Fruit fly (Drosophila melanogaster) whole organism, embryonic: ENCODE results near the gene CG34106.

Experiments
- Antp ChIP-seq: fragments of 200-800 bp; sonication (Bioruptor generic); optimal IDR thresholded peaks from 3 replicates; lab custom pipeline; 2016; ENCODE audit warnings: missing biosample characterization, missing genetic modification characterization
- CG10979 ChIP-seq: fragments of 200-800 bp; sonication (Bioruptor generic); optimal IDR thresholded peaks from 2 replicates; lab custom pipeline; 2018; ENCODE audit warnings: missing biosample characterization, mild to moderate bottlenecking, missing genetic modification characterization, moderate library complexity
- CG11504 ChIP-seq: fragments of 200-800 bp; sonication (Bioruptor generic); optimal IDR thresholded peaks from 3 replicates; lab custom pipeline; 2019; ENCODE audit warnings: missing biosample characterization, mild to moderate bottlenecking, missing genetic modification characterization, moderate library complexity
- CG12219 ChIP-seq: fragments of 200-800 bp; sonication (Bioruptor generic); optimal IDR thresholded peaks from 3 replicates; lab custom pipeline; 2018; ENCODE audit warnings: missing biosample characterization, mild to moderate bottlenecking, missing genetic modification characterization
- CG12942 ChIP-seq: fragments of 200-800 bp; sonication (Bioruptor generic); optimal IDR thresholded peaks from 3 replicates; lab custom pipeline; 2016; ENCODE audit warnings: missing biosample characterization, missing genetic modification characterization
- CG13424 ChIP-seq: fragments of 200-800 bp; sonication (Bioruptor generic); optimal IDR thresholded peaks from 2 replicates; lab custom pipeline; 2019; ENCODE audit warnings: missing biosample characterization, mild to moderate bottlenecking, missing genetic modification characterization, moderate library complexity
- CG13894 ChIP-seq: fragments of 200-800 bp; sonication (Bioruptor generic); optimal IDR thresholded peaks from 3 replicates; lab custom pipeline; 2018; ENCODE audit warnings: missing biosample characterization, mild to moderate bottlenecking, missing genetic modification characterization, moderate library complexity
- CG15269 ChIP-seq: fragments of 200-800 bp; sonication (Bioruptor generic); optimal IDR thresholded peaks from 2 replicates; lab custom pipeline; 2018; ENCODE audit warnings: missing biosample characterization, mild to moderate bottlenecking, missing genetic modification characterization, moderate library complexity
- CG15601 ChIP-seq: fragments of 200-800 bp; sonication (Bioruptor generic); optimal IDR thresholded peaks from 3 replicates; lab custom pipeline; 2019; ENCODE audit warnings: missing biosample characterization, mild to moderate bottlenecking, missing genetic modification characterization, moderate library complexity
- CG16779 ChIP-seq: fragments of 200-800 bp; sonication (Bioruptor generic); IDR thresholded peaks from 2 replicates; pipeline ENCODE4 v1.3.6; 2022; ENCODE audit warnings: missing biosample characterization, missing genetic modification characterization
- CG17359 ChIP-seq: fragments of 200-800 bp; sonication (Bioruptor generic); optimal IDR thresholded peaks from 3 replicates; lab custom pipeline; 2018; ENCODE audit warnings: missing biosample characterization, mild to moderate bottlenecking, missing genetic modification characterization, moderate library complexity
- CG18599 ChIP-seq: fragments of 200-800 bp; sonication (Bioruptor generic); optimal IDR thresholded peaks from 3 replicates; lab custom pipeline; 2017; ENCODE audit warnings: missing biosample characterization, missing genetic modification characterization, mild to moderate bottlenecking, moderate library complexity, missing genetic modification reagents
- CG2712 ChIP-seq: fragments of 200-800 bp; optimal IDR thresholded peaks from 3 replicates; lab custom pipeline; 2019; ENCODE audit warnings: missing biosample characterization, mild to moderate bottlenecking, missing genetic modification characterization, moderate library complexity
- CG32532 ChIP-seq: fragments of 200-800 bp; sonication (Bioruptor generic); IDR thresholded peaks from 2 replicates; pipeline ENCODE4 v1.3.6; 2022; ENCODE audit warnings: missing biosample characterization, missing genetic modification characterization
- CG4404 ChIP-seq: fragments of 200-800 bp; sonication (Bioruptor generic); IDR thresholded peaks from 2 replicates; pipeline ENCODE4 v1.3.6; 2022; ENCODE audit warnings: missing biosample characterization, missing genetic modification characterization
- CG4617 ChIP-seq: fragments of 200-800 bp; sonication (Bioruptor generic); optimal IDR thresholded peaks from 3 replicates; lab custom pipeline; 2016; ENCODE audit warnings: missing biosample characterization, missing genetic modification characterization, borderline replicate concordance
- CG6813 ChIP-seq: fragments of 200-800 bp; sonication (Bioruptor generic); optimal IDR thresholded peaks from 2 replicates; lab custom pipeline; 2017; ENCODE audit warnings: missing biosample characterization, missing genetic modification characterization, mild to moderate bottlenecking, moderate library complexity, missing genetic modification reagents
- CG8290 ChIP-seq, 3 experiments: fragments of 200-800 bp; sonication (Bioruptor generic); optimal IDR thresholded peaks; 2 replicates each; lab custom pipeline; 2016 to 2019; ENCODE audit warnings: missing biosample characterization in 3 of 3, missing genetic modification characterization in 3 of 3, mild to moderate bottlenecking in 2 of 3, moderate library complexity in 1 of 3
- CG8944 ChIP-seq: fragments of 200-800 bp; sonication (Bioruptor generic); optimal IDR thresholded peaks from 3 replicates; lab custom pipeline; 2016; ENCODE audit warnings: missing biosample characterization, missing genetic modification characterization
- CG9797 ChIP-seq: fragments of 200-800 bp; sonication (Bioruptor generic); optimal IDR thresholded peaks from 3 replicates; lab custom pipeline; 2018; ENCODE audit warnings: missing biosample characterization, mild to moderate bottlenecking, missing genetic modification characterization
- CG9817 ChIP-seq: fragments of 200-800 bp; sonication (Bioruptor generic); optimal IDR thresholded peaks from 2 replicates; lab custom pipeline; 2018; ENCODE audit warnings: missing biosample characterization, mild to moderate bottlenecking, missing genetic modification characterization, moderate library complexity
- CG9932 ChIP-seq: fragments of 200-800 bp; sonication (Bioruptor generic); IDR thresholded peaks from 2 replicates; pipeline ENCODE4 v1.3.6; 2022; ENCODE audit warnings: missing biosample characterization, missing genetic modification characterization
- CoRest ChIP-seq: fragments of 200-800 bp; sonication (Bioruptor generic); optimal IDR thresholded peaks from 3 replicates; lab custom pipeline; 2018; ENCODE audit warnings: missing biosample characterization, mild to moderate bottlenecking, missing genetic modification characterization, moderate library complexity
- Doc3 ChIP-seq: fragments of 200-800 bp; sonication (Bioruptor generic); IDR thresholded peaks from 3 replicates; pipeline ENCODE4 v1.3.6; 2022; ENCODE audit warnings: missing biosample characterization, missing genetic modification characterization; ENCODE audit not compliant: partially characterized antibody
- Ets65A ChIP-seq: fragments of 200-800 bp; sonication (Bioruptor generic); peaks from one replicate; lab custom pipeline; 2016; ENCODE audit warnings: missing biosample characterization, missing genetic modification characterization
- Fer1 ChIP-seq: fragments of 200-800 bp; sonication (Bioruptor generic); optimal IDR thresholded peaks from 2 replicates; lab custom pipeline; 2017; ENCODE audit warnings: missing biosample characterization, mild to moderate bottlenecking, missing genetic modification characterization
- HLH3B ChIP-seq: fragments of 200-800 bp; sonication (Bioruptor generic); IDR thresholded peaks from 2 replicates; pipeline ENCODE4 v1.3.6; 2022; ENCODE audit warnings: missing biosample characterization, missing genetic modification characterization
- Med ChIP-seq: fragments of 200-800 bp; sonication (Bioruptor generic); peaks from one replicate; lab custom pipeline; 2016; ENCODE audit warnings: missing biosample characterization, missing genetic modification characterization, mild to moderate bottlenecking, inconsistent platforms, moderate library complexity
- Meics ChIP-seq: fragments of 200-800 bp; sonication (Bioruptor generic); optimal IDR thresholded peaks from 2 replicates; lab custom pipeline; 2017; ENCODE audit warnings: missing biosample characterization, mild to moderate bottlenecking, missing genetic modification characterization
- Ptx1 ChIP-seq: fragments of 200-800 bp; sonication (Bioruptor generic); IDR thresholded peaks from 2 replicates; pipeline ENCODE4 v1.3.6; 2022; ENCODE audit warnings: missing biosample characterization, missing genetic modification characterization
- Rfx ChIP-seq: fragments of 200-800 bp; sonication (Bioruptor generic); IDR thresholded peaks from 2 replicates; pipeline ENCODE4 v1.3.6; 2022; ENCODE audit warnings: missing biosample characterization, missing genetic modification characterization
- Sox102F ChIP-seq: fragments of 200-800 bp; sonication (Bioruptor generic); optimal IDR thresholded peaks from 2 replicates; lab custom pipeline; 2018; ENCODE audit warnings: missing biosample characterization, mild to moderate bottlenecking, missing genetic modification characterization, moderate library complexity
- Sry-δ ChIP-seq: fragments of 200-800 bp; sonication (Bioruptor generic); optimal IDR thresholded peaks from 2 replicates; lab custom pipeline; 2016; ENCODE audit warnings: missing biosample characterization, missing genetic modification characterization
- bcd ChIP-seq: fragments of 200-800 bp; sonication (Bioruptor generic); optimal IDR thresholded peaks from 2 replicates; lab custom pipeline; 2017; ENCODE audit warnings: missing biosample characterization, mild to moderate bottlenecking, missing genetic modification characterization
- dati ChIP-seq: fragments of 200-800 bp; sonication (Bioruptor generic); IDR thresholded peaks from 2 replicates; pipeline ENCODE4 v1.3.6; 2022; ENCODE audit warnings: missing biosample characterization, missing genetic modification characterization
- dpn ChIP-seq, 2 experiments: fragments of 200-800 bp; sonication (Bioruptor generic); optimal IDR thresholded peaks; 3 replicates each; lab custom pipeline; 2016; ENCODE audit warnings: missing biosample characterization in 2 of 2, missing genetic modification characterization in 2 of 2
- dysf ChIP-seq: fragments of 200-800 bp; sonication (Bioruptor generic); IDR thresholded peaks from 3 replicates; pipeline ENCODE4 v1.3.6; 2022; ENCODE audit warnings: missing biosample characterization, missing genetic modification characterization
- en ChIP-seq: fragments of 200-800 bp; sonication (Bioruptor generic); optimal IDR thresholded peaks from 2 replicates; lab custom pipeline; 2016; ENCODE audit warnings: missing biosample characterization, missing genetic modification characterization
- fd96Cb ChIP-seq: fragments of 200-800 bp; sonication (Bioruptor generic); optimal IDR thresholded peaks from 2 replicates; lab custom pipeline; 2018; ENCODE audit warnings: missing biosample characterization, mild to moderate bottlenecking, missing genetic modification characterization, moderate library complexity
- gem ChIP-seq: fragments of 200-800 bp; sonication (Bioruptor generic); optimal IDR thresholded peaks from 2 replicates; lab custom pipeline; 2019; ENCODE audit warnings: missing biosample characterization, mild to moderate bottlenecking, missing genetic modification characterization, moderate library complexity
- grau ChIP-seq: fragments of 200-800 bp; optimal IDR thresholded peaks from 3 replicates; lab custom pipeline; 2019; ENCODE audit warnings: missing biosample characterization, mild to moderate bottlenecking, missing genetic modification characterization, moderate library complexity
- gt ChIP-seq: fragments of 200-800 bp; sonication (Bioruptor generic); IDR thresholded peaks from 2 replicates; pipeline ENCODE4 v1.3.6; 2022; ENCODE audit warnings: missing biosample characterization, missing genetic modification characterization
- hbn ChIP-seq: fragments of 200-800 bp; sonication (Bioruptor generic); IDR thresholded peaks from 2 replicates; pipeline ENCODE4 v1.3.6; 2022; ENCODE audit warnings: missing biosample characterization, missing genetic modification characterization; ENCODE audit not compliant: partially characterized antibody
- kni ChIP-seq: fragments of 200-800 bp; sonication (Bioruptor generic); optimal IDR thresholded peaks from 3 replicates; lab custom pipeline; 2017; ENCODE audit warnings: mild to moderate bottlenecking, missing biosample characterization, missing genetic modification reagents, missing genetic modification characterization
- lilli ChIP-seq: fragments of 200-800 bp; sonication (Bioruptor generic); optimal IDR thresholded peaks from 3 replicates; lab custom pipeline; 2016; ENCODE audit warnings: missing biosample characterization, missing genetic modification characterization
- phol ChIP-seq: fragments of 200-800 bp; sonication (Bioruptor generic); optimal IDR thresholded peaks from 3 replicates; lab custom pipeline; 2018; ENCODE audit warnings: missing biosample characterization, mild to moderate bottlenecking, missing genetic modification characterization, moderate library complexity
- sens ChIP-seq: fragments of 200-800 bp; sonication (Bioruptor generic); peaks from one replicate; lab custom pipeline; 2016; ENCODE audit warnings: missing biosample characterization, missing genetic modification characterization
- sisA ChIP-seq: fragments of 200-800 bp; sonication (Bioruptor generic); IDR thresholded peaks from 2 replicates; pipeline ENCODE4 v1.3.6; 2022; ENCODE audit warnings: missing biosample characterization, missing genetic modification characterization
- unpg ChIP-seq: fragments of 200-800 bp; sonication (Bioruptor generic); optimal IDR thresholded peaks from 3 replicates; lab custom pipeline; 2018; ENCODE audit warnings: missing biosample characterization, mild to moderate bottlenecking, missing genetic modification characterization, moderate library complexity

The CG34106 gene

DNA sequence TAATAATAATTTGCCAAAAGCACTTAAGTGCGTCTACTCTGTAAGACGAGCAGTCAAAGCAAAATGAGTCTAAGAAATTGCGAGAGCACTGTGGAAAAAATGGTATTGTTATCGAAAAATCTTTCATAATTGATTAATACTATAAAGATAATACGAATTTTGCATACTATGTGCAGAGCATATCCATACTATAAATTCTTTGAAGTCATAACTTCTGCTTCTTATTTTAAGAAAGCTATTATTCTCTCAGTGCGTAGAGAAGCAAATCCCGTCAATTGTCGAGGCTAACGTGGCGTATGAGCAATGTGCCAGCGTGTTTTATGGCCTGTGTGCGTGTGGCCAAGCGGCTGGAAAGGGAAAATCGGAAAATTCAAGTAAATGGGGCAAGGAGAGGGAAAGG lies 28.8 kb downstream of the CG34106 start (continued):
- no peak for TF ChIP-seq CG8944 (GFP tag; lab: Kevin White, UChicago)
- TF ChIP-seq HLH3B (GFP tag; lab: Robert Waterston, UW) = peak; percentile 49; the same call in 1 of the 2 replicates
- no peak for TF ChIP-seq CG4404
- TF ChIP-seq CG9797 = no peak
- peak; percentile 34; the same call in 1 of the 2 replicates for TF ChIP-seq Ptx1 (GFP tag; lab: Robert Waterston, UW)
- no peak for TF ChIP-seq CG2712 (tag; lab: Kevin White, UChicago)
- peak; percentile 37 for TF ChIP-seq sens (GFP tag; lab: Kevin White, UChicago)
- peak; percentile 29 for TF ChIP-seq grau
- TF ChIP-seq hbn = no peak
- no peak for TF ChIP-seq kni (GFP tag; lab: Kevin White, UChicago)
- no peak for TF ChIP-seq fd96Cb (tag; lab: Kevin White, UChicago)
- TF ChIP-seq CG15601 (tag; lab: Kevin White, UChicago) = no peak
- TF ChIP-seq gt (GFP tag; lab: Robert Waterston, UW) = no peak
- no peak for TF ChIP-seq sisA (GFP tag; lab: Robert Waterston, UW)
- TF ChIP-seq CG12219 (GFP tag; lab: Kevin White, UChicago) = no peak
- TF ChIP-seq CG8290 (GFP tag; optimal IDR thresholded peaks at IDR 0.05; lab: Kevin White, UChicago) = no peak
- TF ChIP-seq CG8290 (tag; optimal IDR thresholded peaks at IDR 0.05; lab: Kevin White, UChicago) = peak in 1 of 2 experiments; percentile 5
- TF ChIP-seq CG11504 (tag; lab: Kevin White, UChicago) = peak; percentile 49
- no peak for TF ChIP-seq CG12942 (GFP tag; lab: Kevin White, UChicago)
- TF ChIP-seq Med (GFP tag; lab: Kevin White, UChicago) = no peak
- peak; percentile 4 for TF ChIP-seq CoRest
- TF ChIP-seq Doc3 (GFP tag; lab: Robert Waterston, UW) = no peak
- TF ChIP-seq Sox102F (GFP tag; lab: Kevin White, UChicago) = peak; percentile 25
- TF ChIP-seq Rfx (GFP tag; lab: Robert Waterston, UW) = 0 out of 2 replicates have a peak, but pooled peaks have one; percentile 11
- no peak for TF ChIP-seq dati (GFP tag; lab: Robert Waterston, UW)
- 0 out of 3 replicates have a peak, but pooled peaks have one; percentile 11 for TF ChIP-seq dysf (GFP tag; lab: Robert Waterston, UW)
- peak; percentile 69 for TF ChIP-seq Ets65A (GFP tag; lab: Kevin White, UChicago)
- TF ChIP-seq CG10979 (tag; lab: Kevin White, UChicago) = no peak
- no peak for TF ChIP-seq en (GFP tag; lab: Kevin White, UChicago)
- TF ChIP-seq gem (tag; lab: Kevin White, UChicago) = peak; percentile 46
- peak; percentile 8 for TF ChIP-seq bcd (GFP tag; lab: Kevin White, UChicago)
- peak; percentile 26 for TF ChIP-seq lilli (GFP tag; lab: Kevin White, UChicago)
- TF ChIP-seq CG17359 (tag; lab: Kevin White, UChicago) = peak; percentile 36
- TF ChIP-seq CG13424 (tag; lab: Kevin White, UChicago) = peak; percentile 34
- TF ChIP-seq Antp = no peak
- TF ChIP-seq CG9817 (tag; lab: Kevin White, UChicago) = peak; percentile 20
- TF ChIP-seq CG16779 (GFP tag; lab: Robert Waterston, UW) = no peak
- no peak for TF ChIP-seq CG4617 (GFP tag; lab: Kevin White, UChicago)
- TF ChIP-seq Fer1 (GFP tag; lab: Kevin White, UChicago) = peak; percentile 55
- no peak for TF ChIP-seq unpg (GFP tag; lab: Kevin White, UChicago)
- no peak for TF ChIP-seq CG6813 (GFP tag; lab: Kevin White, UChicago)
- peak; percentile 30; the same call in 1 of the 2 replicates for TF ChIP-seq CG9932 (GFP tag; lab: Robert Waterston, UW)
- no peak for TF ChIP-seq phol (tag; lab: Kevin White, UChicago)
- peak; percentile 37 for TF ChIP-seq CG13894 (tag; lab: Kevin White, UChicago)
- TF ChIP-seq Meics = peak; percentile 38
- TF ChIP-seq CG32532 (GFP tag; lab: Robert Waterston, UW) = peak; percentile 48; the same call in 1 of the 2 replicates
- TF ChIP-seq Sry-δ (GFP tag; lab: Kevin White, UChicago) = no peak
- peak in 1 of 2 experiments; percentile 3 for TF ChIP-seq dpn (GFP tag; optimal IDR thresholded peaks at IDR 0.05; lab: Kevin White, UChicago)
- peak; percentile 53 for TF ChIP-seq CG15269 (tag; lab: Kevin White, UChicago)
- TF ChIP-seq CG18599 (GFP tag; lab: Kevin White, UChicago) = peak; percentile 72
